Fruit fly (Drosophila melanogaster) whole organism, embryonic: Measurements from ENCODE around the gene stwl.

Experiments
- Antp ChIP-seq: fragments of 200-800 bp; sonication (Bioruptor generic); optimal IDR thresholded peaks from 3 replicates; lab custom pipeline; 2016; ENCODE audit warnings: missing biosample characterization, missing genetic modification characterization
- CG10147 ChIP-seq: fragments of 200-800 bp; sonication (Bioruptor generic); optimal IDR thresholded peaks from 2 replicates; lab custom pipeline; 2019; ENCODE audit warnings: missing biosample characterization, mild to moderate bottlenecking, missing genetic modification characterization, moderate library complexity
- CG11696 ChIP-seq: fragments of 200-800 bp; sonication (Bioruptor generic); IDR thresholded peaks from 2 replicates; pipeline ENCODE4 v1.3.6; 2022; ENCODE audit warnings: missing biosample characterization, missing genetic modification characterization
- CG12236 ChIP-seq: fragments of 200-800 bp; sonication (Bioruptor generic); optimal IDR thresholded peaks from 2 replicates; lab custom pipeline; 2016; ENCODE audit warnings: missing biosample characterization, missing genetic modification characterization
- CG17359 ChIP-seq: fragments of 200-800 bp; sonication (Bioruptor generic); optimal IDR thresholded peaks from 3 replicates; lab custom pipeline; 2018; ENCODE audit warnings: missing biosample characterization, mild to moderate bottlenecking, missing genetic modification characterization, moderate library complexity
- CG1792 ChIP-seq: fragments of 200-800 bp; sonication (Bioruptor generic); optimal IDR thresholded peaks from 2 replicates; lab custom pipeline; 2016; ENCODE audit warnings: missing biosample characterization, missing genetic modification characterization
- CG1832 ChIP-seq: fragments of 200-800 bp; sonication (Bioruptor generic); optimal IDR thresholded peaks from 2 replicates; lab custom pipeline; 2017; ENCODE audit warnings: missing biosample characterization, mild to moderate bottlenecking, missing genetic modification characterization, inconsistent platforms
- CG18619 ChIP-seq: fragments of 200-800 bp; sonication (Bioruptor generic); optimal IDR thresholded peaks from 3 replicates; lab custom pipeline; 2017; ENCODE audit warnings: missing biosample characterization, mild to moderate bottlenecking, missing genetic modification characterization
- CG2202 ChIP-seq: fragments of 200-800 bp; sonication (Bioruptor generic); optimal IDR thresholded peaks from 2 replicates; lab custom pipeline; 2018; ENCODE audit warnings: missing biosample characterization, mild to moderate bottlenecking, missing genetic modification characterization
- CG31388 ChIP-seq: fragments of 200-800 bp; sonication (Bioruptor generic); optimal IDR thresholded peaks from 2 replicates; lab custom pipeline; 2016; ENCODE audit warnings: missing biosample characterization, missing genetic modification characterization
- CG32532 ChIP-seq: fragments of 200-800 bp; sonication (Bioruptor generic); IDR thresholded peaks from 2 replicates; pipeline ENCODE4 v1.3.6; 2022; ENCODE audit warnings: missing biosample characterization, missing genetic modification characterization
- CG33213 ChIP-seq: fragments of 200-800 bp; sonication (Bioruptor generic); optimal IDR thresholded peaks from 3 replicates; lab custom pipeline; 2016; ENCODE audit warnings: missing biosample characterization, missing genetic modification characterization
- CG3838 ChIP-seq: fragments of 200-800 bp; sonication (Bioruptor generic); optimal IDR thresholded peaks from 3 replicates; lab custom pipeline; 2016; ENCODE audit warnings: missing biosample characterization, missing genetic modification characterization
- CG6175 ChIP-seq: fragments of 200-800 bp; sonication (Bioruptor generic); IDR thresholded peaks from 3 replicates; pipeline ENCODE4 v1.3.6; 2022; ENCODE audit warnings: missing biosample characterization, missing genetic modification characterization
- CG6654 ChIP-seq: fragments of 200-800 bp; sonication (Bioruptor generic); optimal IDR thresholded peaks from 2 replicates; lab custom pipeline; 2017; ENCODE audit warnings: missing biosample characterization, mild to moderate bottlenecking, missing genetic modification characterization
- CG7786 ChIP-seq: fragments of 200-800 bp; sonication (Bioruptor generic); optimal IDR thresholded peaks from 2 replicates; lab custom pipeline; 2016; ENCODE audit warnings: missing biosample characterization, missing genetic modification characterization
- CG7963 ChIP-seq: fragments of 200-800 bp; sonication (Bioruptor generic); IDR thresholded peaks from 3 replicates; pipeline ENCODE4 v1.3.6; 2022; ENCODE audit warnings: missing biosample characterization, missing genetic modification characterization; ENCODE audit not compliant: partially characterized antibody
- CG8281 ChIP-seq: fragments of 200-800 bp; sonication (Bioruptor generic); optimal IDR thresholded peaks from 2 replicates; lab custom pipeline; 2018; ENCODE audit warnings: missing biosample characterization, mild to moderate bottlenecking, missing genetic modification characterization, moderate library complexity
- CG9817 ChIP-seq: fragments of 200-800 bp; sonication (Bioruptor generic); optimal IDR thresholded peaks from 2 replicates; lab custom pipeline; 2018; ENCODE audit warnings: missing biosample characterization, mild to moderate bottlenecking, missing genetic modification characterization, moderate library complexity
- CHES-1-like ChIP-seq: fragments of 200-800 bp; sonication (Bioruptor generic); optimal IDR thresholded peaks from 2 replicates; lab custom pipeline; 2016; ENCODE audit warnings: missing biosample characterization, missing genetic modification characterization
- CTCF ChIP-seq: fragments of 200-800 bp; sonication (Bioruptor generic); optimal IDR thresholded peaks from 2 replicates; lab custom pipeline; 2017; ENCODE audit warnings: missing biosample characterization, mild to moderate bottlenecking, missing genetic modification characterization, moderate library complexity
- CkIIα-i1 ChIP-seq: fragments of 200-800 bp; sonication (Bioruptor generic); IDR thresholded peaks from 2 replicates; pipeline ENCODE4 v1.3.6; 2022; ENCODE audit warnings: missing biosample characterization, missing genetic modification characterization
- CrebB ChIP-seq: fragments of 200-800 bp; sonication (Bioruptor generic); optimal IDR thresholded peaks from 3 replicates; lab custom pipeline; 2018; ENCODE audit warnings: missing biosample characterization, mild to moderate bottlenecking, missing genetic modification characterization
- Dbx ChIP-seq: fragments of 200-800 bp; sonication (Bioruptor generic); IDR thresholded peaks from 3 replicates; pipeline ENCODE4 v1.3.6; 2022; ENCODE audit warnings: missing biosample characterization, missing genetic modification characterization
- HmgD ChIP-seq: fragments of 200-800 bp; sonication (Bioruptor generic); optimal IDR thresholded peaks from 3 replicates; lab custom pipeline; 2016; ENCODE audit warnings: missing biosample characterization, missing genetic modification characterization
- Hr39 ChIP-seq: fragments of >200 bp; optimal IDR thresholded peaks from 2 replicates; lab custom pipeline; 2017
- Kr ChIP-seq: fragments of 200-800 bp; sonication (Bioruptor generic); optimal IDR thresholded peaks from 2 replicates; lab custom pipeline; 2017; ENCODE audit warnings: missing biosample characterization, mild to moderate bottlenecking, missing genetic modification characterization
- Myb ChIP-seq: fragments of 200-800 bp; sonication (Bioruptor generic); optimal IDR thresholded peaks from 2 replicates; lab custom pipeline; 2016; ENCODE audit warnings: missing biosample characterization, missing genetic modification characterization
- NFAT ChIP-seq: fragments of 200-800 bp; sonication (Bioruptor generic); IDR thresholded peaks from 2 replicates; pipeline ENCODE4 v1.3.6; 2022; ENCODE audit warnings: missing biosample characterization, missing genetic modification characterization
- Poxn ChIP-seq: fragments of 200-800 bp; sonication (Bioruptor generic); IDR thresholded peaks from 2 replicates; pipeline ENCODE4 v1.3.6; 2022; ENCODE audit warnings: missing biosample characterization, missing genetic modification characterization
- Six4 ChIP-seq: fragments of 200-800 bp; sonication (Bioruptor generic); optimal IDR thresholded peaks from 2 replicates; lab custom pipeline; 2016; ENCODE audit warnings: missing biosample characterization, missing genetic modification characterization
- Usf ChIP-seq: fragments of 200-800 bp; sonication (Bioruptor generic); optimal IDR thresholded peaks from 2 replicates; lab custom pipeline; 2017; ENCODE audit warnings: missing genotype, missing biosample characterization, missing genetic modification characterization
- Xrp1 ChIP-seq: fragments of 200-800 bp; sonication (Bioruptor generic); IDR thresholded peaks from 2 replicates; pipeline ENCODE4 v1.3.6; 2022; ENCODE audit warnings: missing biosample characterization, missing genetic modification characterization
- ato ChIP-seq: fragments of 200-800 bp; sonication (Bioruptor generic); IDR thresholded peaks from 2 replicates; pipeline ENCODE4 v1.3.6; 2022; ENCODE audit warnings: missing biosample characterization, missing genetic modification characterization; ENCODE audit not compliant: partially characterized antibody
- cg ChIP-seq: fragments of 200-800 bp; sonication (Bioruptor generic); optimal IDR thresholded peaks from 3 replicates; lab custom pipeline; 2019; ENCODE audit warnings: missing biosample characterization, mild to moderate bottlenecking, missing genetic modification characterization, moderate library complexity
- chif ChIP-seq, 2 experiments: fragments of 200-800 bp; sonication (Bioruptor generic); optimal IDR thresholded peaks; 3 replicates each; lab custom pipeline; 2016; ENCODE audit warnings: missing biosample characterization in 2 of 2, missing genetic modification characterization in 2 of 2
- chinmo ChIP-seq: fragments of 200-800 bp; sonication (Bioruptor generic); IDR thresholded peaks from 4 replicates; pipeline ENCODE4 v1.3.6; 2022; ENCODE audit warnings: missing biosample characterization, missing genetic modification characterization; ENCODE audit not compliant: partially characterized antibody
- ci ChIP-seq: fragments of 200-800 bp; sonication (Bioruptor generic); IDR thresholded peaks from 3 replicates; pipeline ENCODE4 v1.3.6; 2022; ENCODE audit warnings: missing biosample characterization, missing genetic modification characterization
- corto ChIP-seq: fragments of 200-800 bp; sonication (Bioruptor generic); optimal IDR thresholded peaks from 2 replicates; lab custom pipeline; 2016; ENCODE audit warnings: missing biosample characterization, mild to moderate bottlenecking, missing genetic modification characterization, moderate library complexity
- crp ChIP-seq, 2 experiments: fragments of 200-800 bp; sonication (Bioruptor generic); optimal IDR thresholded peaks; 2 replicates in 1 of 2; 3 replicates in 1 of 2; lab custom pipeline; 2017; ENCODE audit warnings: missing biosample characterization in 2 of 2, missing genetic modification characterization in 2 of 2, mild to moderate bottlenecking in 1 of 2, moderate library complexity in 1 of 2
- danr ChIP-seq: fragments of 200-800 bp; sonication (Bioruptor generic); IDR thresholded peaks from 2 replicates; pipeline ENCODE4 v1.3.6; 2022; ENCODE audit warnings: missing biosample characterization, missing genetic modification characterization
- gcm2 ChIP-seq: fragments of 200-800 bp; sonication (Bioruptor generic); optimal IDR thresholded peaks from 2 replicates; lab custom pipeline; 2016; ENCODE audit warnings: missing biosample characterization, missing genetic modification characterization
- jing ChIP-seq: fragments of 200-800 bp; sonication (Bioruptor generic); optimal IDR thresholded peaks from 2 replicates; lab custom pipeline; 2018; ENCODE audit warnings: missing biosample characterization, mild to moderate bottlenecking, missing genetic modification characterization
- kay ChIP-seq: fragments of 200-800 bp; sonication (Bioruptor generic); optimal IDR thresholded peaks from 2 replicates; lab custom pipeline; 2016; ENCODE audit warnings: missing biosample characterization, missing genetic modification characterization
- mam ChIP-seq: fragments of 200-800 bp; sonication (Bioruptor generic); optimal IDR thresholded peaks from 3 replicates; lab custom pipeline; 2016; ENCODE audit warnings: missing biosample characterization, missing genetic modification characterization
- nom ChIP-seq: fragments of 200-800 bp; sonication (Bioruptor generic); optimal IDR thresholded peaks from 2 replicates; lab custom pipeline; 2017; ENCODE audit warnings: missing biosample characterization, missing genetic modification characterization, mild to moderate bottlenecking, moderate library complexity, missing genetic modification reagents
- repo ChIP-seq: fragments of 200-800 bp; sonication (Bioruptor generic); optimal IDR thresholded peaks from 2 replicates; lab custom pipeline; 2016; ENCODE audit warnings: missing biosample characterization, missing genetic modification characterization
- tin ChIP-seq: fragments of 200-800 bp; sonication (Bioruptor generic); optimal IDR thresholded peaks from 3 replicates; lab custom pipeline; 2016; ENCODE audit warnings: missing biosample characterization, missing genetic modification characterization
- tio ChIP-seq: fragments of 200-800 bp; sonication (Bioruptor generic); optimal IDR thresholded peaks from 2 replicates; lab custom pipeline; 2017; ENCODE audit warnings: missing biosample characterization, missing genetic modification characterization, inconsistent platforms
- trh ChIP-seq: fragments of 200-800 bp; sonication (Bioruptor generic); optimal IDR thresholded peaks from 2 replicates; lab custom pipeline; 2016; ENCODE audit warnings: missing biosample characterization, missing genetic modification characterization
- ttk ChIP-seq: fragments of 200-800 bp; sonication (Bioruptor generic); IDR thresholded peaks from 2 replicates; pipeline ENCODE4 v2.1.2; 2022; ENCODE audit warnings: missing biosample characterization, missing genetic modification characterization

Gene stwl

DNA sequence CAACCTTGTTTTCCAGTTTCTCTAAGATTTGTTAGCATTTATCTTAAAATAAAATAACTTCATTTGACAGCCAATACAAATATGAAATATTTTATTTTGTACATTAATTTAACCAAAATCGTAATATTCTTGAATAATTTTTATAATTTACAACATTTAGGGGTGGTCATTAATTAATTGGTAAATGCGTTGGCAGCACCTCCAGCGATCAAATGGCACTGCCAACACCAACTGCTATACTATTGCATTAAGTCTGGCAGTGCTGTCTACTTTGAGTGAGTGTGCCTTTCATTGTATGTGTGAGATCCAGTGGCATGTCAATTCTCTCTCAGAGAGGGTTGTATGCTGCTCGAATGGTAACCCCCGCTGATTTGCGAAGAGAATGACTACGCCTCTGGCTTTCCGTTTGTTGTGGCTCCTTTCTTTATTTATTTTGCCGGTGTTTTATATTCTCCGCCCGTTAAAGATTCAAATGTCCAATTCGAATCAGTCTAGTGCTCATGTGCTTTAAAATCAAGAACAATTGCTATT lies 472 bp upstream of the stwl start, which contains the start of gene CG3919 (continued):
- TF ChIP-seq CG9817 (tag; lab: Kevin White, UChicago), result peak; percentile 26
- TF ChIP-seq Myb (GFP tag; lab: Kevin White, UChicago), result peak; percentile 49
- TF ChIP-seq CG1832, result no peak
- peak; percentile 84; the same call in 2 of the 3 replicates for TF ChIP-seq ci
- no peak for TF ChIP-seq HmgD
- no peak for TF ChIP-seq Usf (GFP tag; lab: Kevin White, UChicago)
- TF ChIP-seq NFAT (GFP tag; lab: Robert Waterston, UW), result peak; percentile 78
- TF ChIP-seq Six4 (GFP tag; lab: Kevin White, UChicago), result peak; percentile 51
- TF ChIP-seq CG7786 (GFP tag; lab: Kevin White, UChicago), result peak; percentile 63
- peak; percentile 67 for TF ChIP-seq nom (GFP tag; lab: Kevin White, UChicago)
- TF ChIP-seq chif (GFP tag; optimal IDR thresholded peaks at IDR 0.05; lab: Kevin White, UChicago), result peak in 1 of 2 experiments; percentile 34
- TF ChIP-seq ttk (GFP tag; lab: Robert Waterston, UW), result no peak; the same call in none of the 2 replicates
- TF ChIP-seq trh (GFP tag; lab: Kevin White, UChicago), result no peak
- peak; percentile 76 for TF ChIP-seq Xrp1
- TF ChIP-seq CkIIα-i1 (GFP tag; lab: Robert Waterston, UW), result no peak
- TF ChIP-seq Dbx (GFP tag; lab: Robert Waterston, UW), result peak; percentile 45; the same call in 1 of the 3 replicates
- TF ChIP-seq CG18619 (GFP tag; lab: Kevin White, UChicago), result peak; percentile 66
- no peak for TF ChIP-seq Hr39 (lab: Kevin White, UChicago)
- TF ChIP-seq CG2202 (tag; lab: Kevin White, UChicago), result no peak
- peak; percentile 49 for TF ChIP-seq CG6654 (GFP tag; lab: Kevin White, UChicago)
- TF ChIP-seq jing (GFP tag; lab: Kevin White, UChicago), result no peak
- no peak for TF ChIP-seq CG11696 (GFP tag; lab: Robert Waterston, UW)
- no peak for TF ChIP-seq gcm2 (GFP tag; lab: Kevin White, UChicago)
- TF ChIP-seq Kr (GFP tag; lab: Kevin White, UChicago), result no peak
- TF ChIP-seq ato (GFP tag; lab: Robert Waterston, UW), result 0 out of 2 replicates have a peak, but pooled peaks have one; percentile 10
- TF ChIP-seq CG7963 (GFP tag; lab: Robert Waterston, UW), result no peak
- peak; percentile 70; the same call in 1 of the 2 replicates for TF ChIP-seq CG32532
- TF ChIP-seq CG3838 (GFP tag; lab: Kevin White, UChicago), result no peak
- TF ChIP-seq kay (GFP tag; lab: Kevin White, UChicago), result no peak
- no peak for TF ChIP-seq CG31388 (GFP tag; lab: Kevin White, UChicago)
- TF ChIP-seq tio (GFP tag; lab: Kevin White, UChicago), result peak; percentile 71
- no peak for TF ChIP-seq corto (GFP tag; lab: Kevin White, UChicago)
- TF ChIP-seq Poxn (GFP tag; lab: Robert Waterston, UW), result no peak
- TF ChIP-seq CG8281 (tag; lab: Kevin White, UChicago), result peak; percentile 28
- no peak for TF ChIP-seq CTCF (GFP tag; lab: Kevin White, UChicago)
- peak; percentile 39 for TF ChIP-seq CG10147 (GFP tag; lab: Kevin White, UChicago)
- no peak for TF ChIP-seq crp (GFP tag; optimal IDR thresholded peaks at IDR 0.05; lab: Kevin White, UChicago)
- TF ChIP-seq CrebB (tag; lab: Kevin White, UChicago), result no peak
- peak; percentile 83 for TF ChIP-seq cg (GFP tag; lab: Kevin White, UChicago)
- 0 out of 3 replicates have a peak, but pooled peaks have one; percentile 15 for TF ChIP-seq CG6175
- TF ChIP-seq Antp (GFP tag; lab: Kevin White, UChicago), result peak; percentile 81
- peak; percentile 71 for TF ChIP-seq mam (GFP tag; lab: Kevin White, UChicago)
- TF ChIP-seq repo (GFP tag; lab: Kevin White, UChicago), result no peak
- TF ChIP-seq CG1792 (GFP tag; lab: Kevin White, UChicago), result no peak
- peak; percentile 14; the same call in 1 of the 2 replicates for TF ChIP-seq danr (GFP tag; lab: Robert Waterston, UW)
- TF ChIP-seq CHES-1-like (GFP tag; lab: Kevin White, UChicago), result peak; percentile 70
- no peak for TF ChIP-seq CG12236 (GFP tag; lab: Kevin White, UChicago)
- TF ChIP-seq CG17359, result peak; percentile 24
- peak; percentile 61 for TF ChIP-seq CG33213
- peak; percentile 64; the same call in 1 of the 4 replicates for TF ChIP-seq chinmo (GFP tag; lab: Robert Waterston, UW)
- TF ChIP-seq tin (GFP tag; lab: Kevin White, UChicago), result peak; percentile 39
